Worm (Caenorhabditis elegans) whole organism, early embryonic: ENCODE data around the gene Y43F8B.23.

ENCODE experiments used
- F13C5.2 ChIP-seq: sonication (generic microtip); optimal IDR thresholded peaks from 2 replicates; lab custom pipeline; 2017; ENCODE audit warnings: mild to moderate bottlenecking, missing genetic modification characterization, inconsistent platforms, missing compliant biosample characterization
- ceh-13 ChIP-seq: fragments of 200-800 bp; sonication (Bioruptor generic); optimal IDR thresholded peaks from 2 replicates; lab custom pipeline; 2018; ENCODE audit warnings: mild to moderate bottlenecking, missing genetic modification characterization, missing compliant biosample characterization
- pes-1 ChIP-seq: fragments of 200-800 bp; sonication (Bioruptor generic); IDR thresholded peaks from 2 replicates; pipeline ENCODE4 v1.3.6; 2022; ENCODE audit warnings: missing genetic modification reagents, missing genetic modification characterization, missing compliant biosample characterization
- scrt-1 ChIP-seq: fragments of 200-800 bp; sonication (Bioruptor generic); IDR thresholded peaks from 2 replicates; pipeline ENCODE4 v1.3.6; 2022; ENCODE audit warnings: missing genetic modification characterization, missing compliant biosample characterization
- tra-4 ChIP-seq: sonication (generic microtip); optimal IDR thresholded peaks from 2 replicates; lab custom pipeline; 2017; ENCODE audit warnings: missing genetic modification characterization, missing compliant biosample characterization

ce11 chrV:19473842-19474514 lies 6.5 kb upstream of the Y43F8B.23 start, which contains the start of gene Y43F8B.10:
- TF ChIP-seq ceh-13 (no peak), tra-4 (tag; lab: Kevin White, UChicago) (no peak), pes-1 (no peak), scrt-1 (no peak), F13C5.2 (tag; lab: Kevin White, UChicago) (no peak)
